Worm (Caenorhabditis elegans): ENCODE measurements around the gene R05D3.12.

- TF ChIP-seq dao-5 (tag; optimal IDR thresholded peaks at IDR 0.05) (no peak), W03F9.2 (tag; optimal IDR thresholded peaks at IDR 0.05) (no peak)
These were observed 17.7 kb downstream of the R05D3.12 start, which contains the start of gene ZK353.2 for ce11 chrIII:8398411-8398810.
